Worm (Caenorhabditis elegans) whole organism, young adult: ENCODE data around the gene Y102E9.5.

Experiments
- F23B12.7 ChIP-seq: sonication (generic microtip); optimal IDR thresholded peaks from 2 replicates; lab custom pipeline; 2017; ENCODE audit warnings: missing genetic modification characterization, mild to moderate bottlenecking, missing compliant biosample characterization, antibody characterized with exemption, moderate library complexity; ENCODE audit not compliant: insufficient read depth
- F33H1.4 ChIP-seq: fragments of 200-800 bp; sonication (Bioruptor generic); IDR thresholded peaks from 2 replicates; pipeline ENCODE4 v1.3.6; 2022; ENCODE audit warnings: missing genetic modification reagents, missing genetic modification characterization, missing compliant biosample characterization
- F37B4.10 ChIP-seq: fragments of 200-800 bp; sonication (Bioruptor generic); IDR thresholded peaks from 2 replicates; pipeline ENCODE4 v1.3.6; 2022; ENCODE audit warnings: missing genetic modification characterization, missing compliant biosample characterization
- F49E8.2 ChIP-seq: sonication (generic microtip); optimal IDR thresholded peaks from 3 replicates; lab custom pipeline; 2017; ENCODE audit warnings: missing genetic modification characterization, mild to moderate bottlenecking, missing compliant biosample characterization, antibody characterized with exemption, moderate library complexity; ENCODE audit not compliant: insufficient read depth
- K12H6.12 ChIP-seq: fragments of 200-800 bp; sonication (Bioruptor generic); optimal IDR thresholded peaks from 2 replicates; lab custom pipeline; 2018; ENCODE audit warnings: mild to moderate bottlenecking, missing genetic modification characterization, missing compliant biosample characterization
- Y53F4B.3 ChIP-seq: fragments of 200-800 bp; sonication (Bioruptor generic); IDR thresholded peaks from 2 replicates; pipeline ENCODE4 v1.3.6; 2022; ENCODE audit warnings: missing genetic modification reagents, missing genetic modification characterization, missing compliant biosample characterization
- Y53G8AR.9 ChIP-seq: fragments of 200-800 bp; sonication (Bioruptor generic); conservative IDR thresholded peaks from 2 replicates; pipeline ENCODE4 v1.3.6; 2022; ENCODE audit warnings: missing genetic modification reagents, missing genetic modification characterization, missing compliant biosample characterization
- Y67H2A.10 ChIP-seq: fragments of 200-800 bp; sonication (Bioruptor generic); conservative IDR thresholded peaks from 2 replicates; pipeline ENCODE4 v1.3.6; 2022; ENCODE audit warnings: missing genetic modification reagents, missing genetic modification characterization, missing compliant biosample characterization
- Y79H2A.3 ChIP-seq: fragments of 200-800 bp; sonication (Bioruptor generic); conservative IDR thresholded peaks from 2 replicates; pipeline ENCODE4 v1.3.6; 2022; ENCODE audit warnings: missing genetic modification reagents, missing genetic modification characterization, missing compliant biosample characterization
- Y95B8A.8 ChIP-seq: fragments of 200-800 bp; sonication (Bioruptor generic); IDR thresholded peaks from 2 replicates; pipeline ENCODE4 v1.3.6; 2022; ENCODE audit warnings: missing genetic modification reagents, missing genetic modification characterization, missing compliant biosample characterization
- aptf-3 ChIP-seq: fragments of 200-800 bp; sonication (Bioruptor generic); IDR thresholded peaks from 2 replicates; pipeline ENCODE4 v1.3.6; 2022; ENCODE audit warnings: missing genetic modification characterization, missing compliant biosample characterization
- atf-7 ChIP-seq: sonication (generic microtip); optimal IDR thresholded peaks from 2 replicates; lab custom pipeline; 2017; ENCODE audit warnings: mild to moderate bottlenecking, missing genetic modification characterization, missing compliant biosample characterization
- athp-1 ChIP-seq: sonication (generic microtip); optimal IDR thresholded peaks from 2 replicates; lab custom pipeline; 2017; ENCODE audit warnings: mild to moderate bottlenecking, missing genetic modification characterization, missing compliant biosample characterization
- attf-5 ChIP-seq: fragments of 200-800 bp; sonication (Bioruptor generic); optimal IDR thresholded peaks from 2 replicates; lab custom pipeline; 2018; ENCODE audit warnings: mild to moderate bottlenecking, missing genetic modification characterization, missing compliant biosample characterization
- attf-6 ChIP-seq: fragments of 200-800 bp; sonication (Bioruptor generic); IDR thresholded peaks from 2 replicates; pipeline ENCODE4 v1.3.6; 2022; ENCODE audit warnings: missing genetic modification reagents, missing genetic modification characterization, missing compliant biosample characterization
- bed-1 ChIP-seq: fragments of 200-800 bp; sonication (Bioruptor generic); IDR thresholded peaks from 2 replicates; pipeline ENCODE4 v1.3.6; 2022; ENCODE audit warnings: missing genetic modification reagents, missing genetic modification characterization, missing compliant biosample characterization
- ccch-3 ChIP-seq: fragments of 200-800 bp; sonication (Bioruptor generic); optimal IDR thresholded peaks from 2 replicates; lab custom pipeline; 2018; ENCODE audit warnings: mild to moderate bottlenecking, missing genetic modification characterization, missing compliant biosample characterization
- cebp-2 ChIP-seq: fragments of 200-800 bp; sonication (Bioruptor generic); IDR thresholded peaks from 2 replicates; pipeline ENCODE4 v1.3.6; 2022; ENCODE audit warnings: missing genetic modification characterization, missing compliant biosample characterization
- ceh-79 ChIP-seq: sonication (generic microtip); optimal IDR thresholded peaks from 2 replicates; lab custom pipeline; 2017; ENCODE audit warnings: mild to moderate bottlenecking, missing genetic modification characterization, missing compliant biosample characterization
- chd-7 ChIP-seq: sonication (generic microtip); optimal IDR thresholded peaks from 2 replicates; lab custom pipeline; 2016; ENCODE audit warnings: mild to moderate bottlenecking, missing genetic modification characterization, moderate library complexity, missing compliant biosample characterization
- die-1 ChIP-seq: sonication (generic microtip); optimal IDR thresholded peaks from 2 replicates; lab custom pipeline; 2016; ENCODE audit warnings: missing genotype, mild to moderate bottlenecking, missing genetic modification characterization, missing compliant biosample characterization
- dpff-1 ChIP-seq: sonication (generic microtip); optimal IDR thresholded peaks from 2 replicates; lab custom pipeline; 2017; ENCODE audit warnings: mild to moderate bottlenecking, missing genetic modification characterization, missing compliant biosample characterization
- egl-18 ChIP-seq: fragments of 200-800 bp; sonication (Bioruptor generic); IDR thresholded peaks from 2 replicates; pipeline ENCODE4 v1.3.6; 2022; ENCODE audit warnings: missing genetic modification reagents, missing genetic modification characterization, missing compliant biosample characterization
- egl-44 ChIP-seq: fragments of 200-800 bp; sonication (Bioruptor generic); IDR thresholded peaks from 2 replicates; pipeline ENCODE4 v1.3.6; 2022; ENCODE audit warnings: missing genetic modification reagents, missing genetic modification characterization, missing compliant biosample characterization
- egrh-3 ChIP-seq: fragments of 200-800 bp; sonication (Bioruptor generic); IDR thresholded peaks from 2 replicates; pipeline ENCODE4 v1.3.6; 2022; ENCODE audit warnings: missing genetic modification reagents, missing genetic modification characterization, missing compliant biosample characterization
- fkh-3 ChIP-seq: sonication (generic microtip); optimal IDR thresholded peaks from 2 replicates; lab custom pipeline; 2016; ENCODE audit warnings: mild to moderate bottlenecking, missing genetic modification characterization, missing compliant biosample characterization
- gei-17 ChIP-seq: fragments of 200-800 bp; sonication (Bioruptor generic); optimal IDR thresholded peaks from 2 replicates; lab custom pipeline; 2018; ENCODE audit warnings: mild to moderate bottlenecking, missing genetic modification characterization, missing compliant biosample characterization
- him-1 ChIP-seq: sonication (generic microtip); optimal IDR thresholded peaks from 2 replicates; lab custom pipeline; 2016; ENCODE audit warnings: missing genotype, missing genetic modification reagents, missing genetic modification characterization, missing compliant biosample characterization
- hlh-26 ChIP-seq: fragments of 200-800 bp; sonication (Bioruptor generic); conservative IDR thresholded peaks from 2 replicates; pipeline ENCODE4 v1.3.6; 2022; ENCODE audit warnings: missing genetic modification reagents, missing genetic modification characterization, missing compliant biosample characterization
- lin-40 ChIP-seq: sonication (generic microtip); optimal IDR thresholded peaks from 2 replicates; lab custom pipeline; 2016; ENCODE audit warnings: missing genetic modification characterization, mild to moderate bottlenecking, missing compliant biosample characterization, missing genotype, missing genetic modification reagents
- lir-1 ChIP-seq: fragments of 200-800 bp; sonication (Bioruptor generic); conservative IDR thresholded peaks from 2 replicates; pipeline ENCODE4 v1.3.6; 2022; ENCODE audit warnings: missing genetic modification reagents, missing genetic modification characterization, missing compliant biosample characterization
- lsy-27 ChIP-seq: sonication (generic microtip); optimal IDR thresholded peaks from 2 replicates; lab custom pipeline; 2017; ENCODE audit warnings: missing genetic modification characterization, mild to moderate bottlenecking, missing compliant biosample characterization, antibody characterized with exemption, missing genotype, borderline replicate concordance; ENCODE audit not compliant: insufficient read depth
- madf-3 ChIP-seq: fragments of 200-800 bp; sonication (Bioruptor generic); IDR thresholded peaks from 2 replicates; pipeline ENCODE4 v1.3.6; 2022; ENCODE audit warnings: missing genetic modification reagents, missing genetic modification characterization, missing compliant biosample characterization
- madf-6 ChIP-seq: fragments of 200-800 bp; sonication (Bioruptor generic); IDR thresholded peaks from 2 replicates; pipeline ENCODE4 v1.3.6; 2022; ENCODE audit warnings: missing genetic modification reagents, missing genetic modification characterization, missing compliant biosample characterization
- mcd-1 ChIP-seq: fragments of 200-800 bp; sonication (Bioruptor generic); IDR thresholded peaks from 2 replicates; pipeline ENCODE4 v1.3.6; 2022; ENCODE audit warnings: missing genetic modification reagents, missing genetic modification characterization, missing compliant biosample characterization
- mel-28 ChIP-seq: sonication (generic microtip); optimal IDR thresholded peaks from 2 replicates; lab custom pipeline; 2016; ENCODE audit warnings: borderline replicate concordance, mild to moderate bottlenecking, missing genetic modification characterization, missing compliant biosample characterization
- nfya-2 ChIP-seq: fragments of 200-800 bp; sonication (Bioruptor generic); IDR thresholded peaks from 2 replicates; pipeline ENCODE4 v1.3.6; 2022; ENCODE audit warnings: missing genetic modification reagents, missing genetic modification characterization, missing compliant biosample characterization
- nhr-179 ChIP-seq: sonication (generic microtip); optimal IDR thresholded peaks from 2 replicates; lab custom pipeline; 2016; ENCODE audit warnings: mild to moderate bottlenecking, missing genetic modification characterization, missing compliant biosample characterization
- nhr-80 ChIP-seq: sonication (generic microtip); optimal IDR thresholded peaks from 2 replicates; lab custom pipeline; 2016; ENCODE audit warnings: missing genetic modification characterization, missing compliant biosample characterization
- nhr-90 ChIP-seq: sonication (generic microtip); optimal IDR thresholded peaks from 2 replicates; lab custom pipeline; 2016; ENCODE audit warnings: missing genotype, mild to moderate bottlenecking, missing genetic modification characterization, missing compliant biosample characterization
- repo-1 ChIP-seq: sonication (generic microtip); optimal IDR thresholded peaks from 2 replicates; lab custom pipeline; 2017; ENCODE audit warnings: mild to moderate bottlenecking, missing genetic modification characterization, missing compliant biosample characterization
- rpc-1 ChIP-seq, 2 experiments: fragments of 150-350 bp in 1 of 2; sonication (generic microtip) in 1 of 2; optimal IDR thresholded peaks; 2 replicates each; lab custom pipeline; 2014 to 2018; ENCODE audit warnings: missing biosample characterization in 1 of 2, missing genetic modification characterization in 1 of 2, missing genetic modification reagents in 1 of 2, missing genotype in 1 of 2
- sdz-38 ChIP-seq: sonication (generic microtip); optimal IDR thresholded peaks from 2 replicates; lab custom pipeline; 2016; ENCODE audit warnings: missing genotype, missing genetic modification characterization, missing compliant biosample characterization
- xnd-1 ChIP-seq: sonication (generic microtip); optimal IDR thresholded peaks from 2 replicates; lab custom pipeline; 2016; ENCODE audit warnings: missing genotype, missing genetic modification reagents, missing genetic modification characterization, missing compliant biosample characterization
- zfh-2 ChIP-seq: fragments of 200-800 bp; sonication (Bioruptor generic); conservative IDR thresholded peaks from 2 replicates; pipeline ENCODE4 v1.3.6; 2022; ENCODE audit warnings: missing genetic modification reagents, missing genetic modification characterization, missing compliant biosample characterization
- zim-3 ChIP-seq: sonication (generic microtip); optimal IDR thresholded peaks from 2 replicates; lab custom pipeline; 2017; ENCODE audit warnings: mild to moderate bottlenecking, missing genetic modification characterization, moderate library complexity, missing compliant biosample characterization
- ztf-25 ChIP-seq: fragments of 200-800 bp; sonication (Bioruptor generic); IDR thresholded peaks from 2 replicates; pipeline ENCODE4 v1.3.6; 2022; ENCODE audit warnings: missing genetic modification reagents, missing genetic modification characterization, missing compliant biosample characterization
- ztf-26 ChIP-seq: sonication (generic microtip); optimal IDR thresholded peaks from 2 replicates; lab custom pipeline; 2017; ENCODE audit warnings: missing genetic modification characterization, missing compliant biosample characterization
- ztf-3 ChIP-seq: fragments of 200-800 bp; sonication (Bioruptor generic); optimal IDR thresholded peaks from 2 replicates; lab custom pipeline; 2018; ENCODE audit warnings: mild to moderate bottlenecking, missing genetic modification characterization, missing compliant biosample characterization

Y102E9.5 gene

ce11 chrIII:6709983-6710382 is 20.1 kb downstream of the Y102E9.5 start, which contains the start of gene isw-1 (continued):
- no peak for TF ChIP-seq ztf-25 (GFP tag; lab: Robert Waterston, UW)
- TF ChIP-seq lin-40 (tag; lab: Kevin White, UChicago), result no peak
- no peak for TF ChIP-seq mel-28 (tag; lab: Kevin White, UChicago)
- TF ChIP-seq cebp-2 (GFP tag; lab: Robert Waterston, UW), result no peak
- no peak for TF ChIP-seq egrh-3 (GFP tag; lab: Robert Waterston, UW)
- TF ChIP-seq sdz-38 (tag; lab: Kevin White, UChicago), result no peak
- no peak for TF ChIP-seq gei-17 (GFP tag; lab: Kevin White, UChicago)
- TF ChIP-seq Y53G8AR.9, result no peak; the same call in 1 of the 2 replicates
- no peak for TF ChIP-seq fkh-3 (tag; lab: Kevin White, UChicago)
- TF ChIP-seq xnd-1 (tag; lab: Kevin White, UChicago), result peak; percentile 85
- TF ChIP-seq madf-3, result peak; percentile 87
- TF ChIP-seq madf-6 (GFP tag; lab: Robert Waterston, UW), result peak; percentile 97
- TF ChIP-seq egl-18, result no peak
- TF ChIP-seq F23B12.7 (tag; lab: Kevin White, UChicago), result peak; percentile 47
- no peak for TF ChIP-seq K12H6.12 (tag; lab: Kevin White, UChicago)
- TF ChIP-seq zim-3 (tag; lab: Kevin White, UChicago), result no peak
- no peak for TF ChIP-seq zfh-2 (GFP tag; lab: Robert Waterston, UW)
- TF ChIP-seq Y95B8A.8, result 0 out of 2 replicates have a peak, but pooled peaks have one; percentile 51
- no peak for TF ChIP-seq ccch-3 (GFP tag; lab: Kevin White, UChicago)
- TF ChIP-seq nhr-179, result no peak
- no peak for TF ChIP-seq dpff-1
- no peak for TF ChIP-seq hlh-26
- no peak for TF ChIP-seq lir-1 (GFP tag; lab: Robert Waterston, UW)
- TF ChIP-seq rpc-1 (optimal IDR thresholded peaks at IDR 0.05; lab: Kevin White, UChicago), result no peak
- TF ChIP-seq rpc-1 (tag; optimal IDR thresholded peaks at IDR 0.05; lab: Kevin White, UChicago), result no peak
- no peak for TF ChIP-seq chd-7
- TF ChIP-seq ceh-79, result no peak
- TF ChIP-seq attf-5 (GFP tag; lab: Kevin White, UChicago), result peak; percentile 30
- peak; percentile 27 for TF ChIP-seq F49E8.2 (tag; lab: Kevin White, UChicago)
- no peak for TF ChIP-seq athp-1 (tag; lab: Kevin White, UChicago)
- no peak for TF ChIP-seq him-1 (tag; lab: Kevin White, UChicago)
- TF ChIP-seq mcd-1, result peak; percentile 65; the same call in 1 of the 2 replicates
- no peak for TF ChIP-seq ztf-3
- TF ChIP-seq die-1 (tag; lab: Kevin White, UChicago), result no peak
- TF ChIP-seq F33H1.4 (GFP tag; lab: Robert Waterston, UW), result peak; percentile 75
- no peak for TF ChIP-seq Y79H2A.3
- no peak for TF ChIP-seq attf-6
- no peak for TF ChIP-seq repo-1 (tag; lab: Kevin White, UChicago)
- TF ChIP-seq nhr-80 (tag; lab: Kevin White, UChicago), result no peak
- no peak for TF ChIP-seq nhr-90 (tag; lab: Kevin White, UChicago)
- no peak for TF ChIP-seq Y53F4B.3 (GFP tag; lab: Robert Waterston, UW)
- TF ChIP-seq F37B4.10 (GFP tag; lab: Robert Waterston, UW), result no peak
- no peak for TF ChIP-seq atf-7
- no peak for TF ChIP-seq bed-1 (GFP tag; lab: Robert Waterston, UW)
- no peak for TF ChIP-seq lsy-27
- no peak for TF ChIP-seq egl-44 (GFP tag; lab: Robert Waterston, UW)
- no peak for TF ChIP-seq nfya-2 (GFP tag; lab: Robert Waterston, UW)
- no peak for TF ChIP-seq ztf-26 (tag; lab: Kevin White, UChicago)
- no peak for TF ChIP-seq Y67H2A.10
- no peak for TF ChIP-seq aptf-3 (GFP tag; lab: Robert Waterston, UW)
